Fruit fly (Drosophila melanogaster) whole organism, prepupa: ENCODE results near the gene Tango9.

Experiments
- Blimp-1 ChIP-seq: fragments of 200-800 bp; sonication (Bioruptor generic); optimal IDR thresholded peaks from 3 replicates; lab custom pipeline; 2017; ENCODE audit warnings: missing biosample characterization, missing genetic modification characterization, mild to moderate bottlenecking, moderate library complexity, missing genetic modification reagents
- CG10631 ChIP-seq: fragments of 200-800 bp; sonication (Bioruptor generic); optimal IDR thresholded peaks from 2 replicates; lab custom pipeline; 2016; ENCODE audit warnings: missing biosample characterization, missing genetic modification characterization
- CG10669 ChIP-seq: fragments of 200-800 bp; sonication (Bioruptor generic); optimal IDR thresholded peaks from 3 replicates; lab custom pipeline; 2018; ENCODE audit warnings: missing biosample characterization, mild to moderate bottlenecking, missing genetic modification characterization, moderate library complexity
- CG11294 ChIP-seq: fragments of 200-800 bp; sonication (Bioruptor generic); IDR thresholded peaks from 2 replicates; pipeline ENCODE4 v1.3.6; 2022; ENCODE audit warnings: missing biosample characterization, missing genetic modification characterization
- CG11902 ChIP-seq: fragments of 200-800 bp; sonication (Bioruptor generic); optimal IDR thresholded peaks from 3 replicates; lab custom pipeline; 2016; ENCODE audit warnings: missing biosample characterization, missing genetic modification characterization
- CG15336 ChIP-seq: fragments of 200-800 bp; sonication (Bioruptor generic); IDR thresholded peaks from 2 replicates; pipeline ENCODE4 v1.3.6; 2022; ENCODE audit warnings: missing biosample characterization, missing genetic modification characterization
- CG3032 ChIP-seq: fragments of 200-800 bp; optimal IDR thresholded peaks from 2 replicates; lab custom pipeline; 2019; ENCODE audit warnings: missing biosample characterization, mild to moderate bottlenecking, missing genetic modification characterization, moderate library complexity
- CG32006 ChIP-seq: fragments of 200-800 bp; sonication (Bioruptor generic); optimal IDR thresholded peaks from 3 replicates; lab custom pipeline; 2017; ENCODE audit warnings: missing biosample characterization, mild to moderate bottlenecking, missing genetic modification characterization
- CG34406 ChIP-seq: fragments of 200-800 bp; sonication (Bioruptor generic); optimal IDR thresholded peaks from 3 replicates; lab custom pipeline; 2016; ENCODE audit warnings: missing biosample characterization, missing genetic modification characterization
- CG3919 ChIP-seq: fragments of 200-800 bp; sonication (Bioruptor generic); optimal IDR thresholded peaks from 3 replicates; lab custom pipeline; 2016; ENCODE audit warnings: missing biosample characterization, missing genetic modification characterization
- CG6163 ChIP-seq: fragments of 200-800 bp; sonication (Bioruptor generic); IDR thresholded peaks from 3 replicates; pipeline ENCODE4 v1.3.6; 2022; ENCODE audit warnings: missing biosample characterization, missing genetic modification characterization
- CG6276 ChIP-seq: fragments of 200-800 bp; sonication (Bioruptor generic); optimal IDR thresholded peaks from 2 replicates; lab custom pipeline; 2017; ENCODE audit warnings: missing biosample characterization, mild to moderate bottlenecking, missing genetic modification characterization
- CG6792 ChIP-seq: fragments of 200-800 bp; sonication (Bioruptor generic); optimal IDR thresholded peaks from 3 replicates; lab custom pipeline; 2016; ENCODE audit warnings: missing biosample characterization, missing genetic modification characterization
- CG6854 ChIP-seq: fragments of 200-800 bp; sonication (Bioruptor generic); optimal IDR thresholded peaks from 2 replicates; lab custom pipeline; 2017; ENCODE audit warnings: missing biosample characterization, mild to moderate bottlenecking, missing genetic modification characterization
- CG7368 ChIP-seq: fragments of 200-800 bp; sonication (Bioruptor generic); optimal IDR thresholded peaks from 3 replicates; lab custom pipeline; 2016; ENCODE audit warnings: missing biosample characterization, missing genetic modification characterization
- CG8119 ChIP-seq: fragments of 200-800 bp; sonication (Bioruptor generic); IDR thresholded peaks from 3 replicates; pipeline ENCODE4 v1.3.6; 2022; ENCODE audit warnings: missing biosample characterization, missing genetic modification characterization
- CG8319 ChIP-seq: fragments of 200-800 bp; sonication (Bioruptor generic); optimal IDR thresholded peaks from 3 replicates; lab custom pipeline; 2016; ENCODE audit warnings: missing biosample characterization, missing genetic modification characterization
- CG8632 ChIP-seq: fragments of 200-800 bp; sonication (Bioruptor generic); optimal IDR thresholded peaks from 3 replicates; lab custom pipeline; 2016; ENCODE audit warnings: missing biosample characterization, missing genetic modification characterization
- Eip75B ChIP-seq: fragments of 200-800 bp; sonication (Bioruptor generic); optimal IDR thresholded peaks from 3 replicates; lab custom pipeline; 2016; ENCODE audit warnings: missing biosample characterization, missing genetic modification characterization
- Ets21C ChIP-seq: fragments of 200-800 bp; sonication (Bioruptor generic); optimal IDR thresholded peaks from 3 replicates; lab custom pipeline; 2016; ENCODE audit warnings: missing biosample characterization, missing genetic modification characterization
- Gug ChIP-seq: fragments of 200-800 bp; sonication (Bioruptor generic); IDR thresholded peaks from 2 replicates; pipeline ENCODE4 v1.3.6; 2022; ENCODE audit warnings: missing biosample characterization, missing genetic modification characterization
- Hr38 ChIP-seq: sonication (Bioruptor generic); optimal IDR thresholded peaks from 2 replicates; lab custom pipeline; 2016; ENCODE audit warnings: missing biosample characterization, missing genetic modification characterization
- Hr39 ChIP-seq: fragments of 200-800 bp; sonication (Bioruptor generic); optimal IDR thresholded peaks from 2 replicates; lab custom pipeline; 2016; ENCODE audit warnings: missing biosample characterization, missing genetic modification characterization
- Lpt ChIP-seq: fragments of 200-800 bp; sonication (Bioruptor generic); optimal IDR thresholded peaks from 3 replicates; lab custom pipeline; 2016; ENCODE audit warnings: missing biosample characterization, missing genetic modification characterization
- Met ChIP-seq: fragments of 200-800 bp; sonication (Bioruptor generic); optimal IDR thresholded peaks from 3 replicates; lab custom pipeline; 2016; ENCODE audit warnings: missing biosample characterization, missing genetic modification characterization
- OdsH ChIP-seq: fragments of 200-800 bp; sonication (Bioruptor generic); optimal IDR thresholded peaks from 3 replicates; lab custom pipeline; 2016; ENCODE audit warnings: missing biosample characterization, missing genetic modification characterization
- Smox ChIP-seq: fragments of 200-800 bp; sonication (Bioruptor generic); optimal IDR thresholded peaks from 3 replicates; lab custom pipeline; 2016; ENCODE audit warnings: missing biosample characterization, missing genetic modification characterization
- Sox15 ChIP-seq: fragments of 200-800 bp; sonication (Bioruptor generic); optimal IDR thresholded peaks from 3 replicates; lab custom pipeline; 2016; ENCODE audit warnings: missing biosample characterization, missing genetic modification characterization
- achi ChIP-seq: fragments of 200-800 bp; sonication (Bioruptor generic); optimal IDR thresholded peaks from 3 replicates; lab custom pipeline; 2016; ENCODE audit warnings: missing biosample characterization, missing genetic modification characterization
- cyc ChIP-seq: fragments of 200-800 bp; sonication (Bioruptor generic); optimal IDR thresholded peaks from 3 replicates; lab custom pipeline; 2016; ENCODE audit warnings: missing biosample characterization, missing genetic modification characterization
- esn ChIP-seq: fragments of 200-800 bp; sonication (Bioruptor generic); optimal IDR thresholded peaks from 2 replicates; lab custom pipeline; 2016; ENCODE audit warnings: missing biosample characterization, mild to moderate bottlenecking, missing genetic modification characterization, moderate library complexity
- fd59A ChIP-seq: fragments of 200-800 bp; sonication (Bioruptor generic); optimal IDR thresholded peaks from 2 replicates; lab custom pipeline; 2017; ENCODE audit warnings: missing biosample characterization, mild to moderate bottlenecking, missing genetic modification characterization, missing genetic modification reagents
- fd85E ChIP-seq: fragments of 200-800 bp; sonication (Bioruptor generic); optimal IDR thresholded peaks from 3 replicates; lab custom pipeline; 2016; ENCODE audit warnings: missing biosample characterization, missing genetic modification characterization
- fkh ChIP-seq: fragments of 200-800 bp; sonication (Bioruptor generic); optimal IDR thresholded peaks from 3 replicates; lab custom pipeline; 2017; ENCODE audit warnings: missing biosample characterization, mild to moderate bottlenecking, missing genetic modification characterization, moderate library complexity
- lz ChIP-seq: fragments of 200-800 bp; sonication (Bioruptor generic); optimal IDR thresholded peaks from 3 replicates; lab custom pipeline; 2016; ENCODE audit warnings: missing biosample characterization, missing genetic modification characterization
- net ChIP-seq: fragments of 200-800 bp; sonication (Bioruptor generic); optimal IDR thresholded peaks from 3 replicates; lab custom pipeline; 2016; ENCODE audit warnings: missing biosample characterization, missing genetic modification characterization
- pdm3 ChIP-seq: fragments of 200-800 bp; sonication (Bioruptor generic); optimal IDR thresholded peaks from 3 replicates; lab custom pipeline; 2016; ENCODE audit warnings: missing biosample characterization, missing genetic modification characterization
- spab ChIP-seq: fragments of 200-800 bp; sonication (Bioruptor generic); optimal IDR thresholded peaks from 2 replicates; lab custom pipeline; 2017; ENCODE audit warnings: missing biosample characterization, mild to moderate bottlenecking, missing genetic modification characterization, missing genetic modification reagents
- topi ChIP-seq: fragments of 200-800 bp; sonication (Bioruptor generic); optimal IDR thresholded peaks from 3 replicates; lab custom pipeline; 2016; ENCODE audit warnings: missing biosample characterization, missing genetic modification characterization
- vri ChIP-seq: fragments of 200-800 bp; sonication (Bioruptor generic); optimal IDR thresholded peaks from 3 replicates; lab custom pipeline; 2016; ENCODE audit warnings: missing biosample characterization, mild to moderate bottlenecking, missing genetic modification characterization

Gene Tango9

DNA sequence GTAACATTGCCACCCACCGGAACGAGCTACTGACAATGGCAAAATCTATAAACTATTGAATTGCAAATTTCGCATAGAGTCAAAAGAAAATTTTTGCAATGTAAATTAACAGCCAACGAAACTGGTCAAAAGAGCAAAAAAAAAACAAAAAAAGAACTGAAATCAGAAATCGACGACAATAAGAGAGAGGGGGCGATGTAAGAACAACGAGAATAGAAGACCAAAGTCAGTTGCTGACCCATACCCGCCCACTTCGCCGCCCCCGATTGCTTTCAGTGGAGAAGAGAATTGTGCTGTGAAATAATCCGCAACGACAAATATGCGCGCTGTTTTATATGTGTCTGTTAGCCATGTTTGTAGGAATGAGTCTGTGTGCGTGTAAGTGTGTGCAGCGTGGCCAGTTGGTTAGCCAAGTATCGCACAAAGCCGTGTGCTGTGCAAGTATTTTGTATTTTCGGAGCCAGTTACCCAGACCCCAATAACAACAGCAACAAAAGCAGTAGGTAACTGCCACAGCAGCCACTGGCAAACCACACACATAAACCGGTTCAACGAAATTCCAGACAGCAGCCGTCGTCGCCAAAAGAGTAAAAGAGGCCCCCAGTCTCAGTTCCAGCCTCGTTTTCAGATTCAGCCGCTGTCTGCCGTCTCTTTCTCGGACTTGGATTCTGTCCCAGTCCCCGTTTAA is 37.1 kb downstream of the Tango9 start (continued):
- TF ChIP-seq fkh (GFP tag; lab: Kevin White, UChicago) = no peak
- TF ChIP-seq CG32006 (GFP tag; lab: Kevin White, UChicago) = peak; percentile 60
- no peak for TF ChIP-seq Sox15 (GFP tag; lab: Kevin White, UChicago)
- TF ChIP-seq Met (GFP tag; lab: Kevin White, UChicago) = peak; percentile 65
- peak; percentile 32 for TF ChIP-seq CG34406 (GFP tag; lab: Kevin White, UChicago)
- TF ChIP-seq Lpt (GFP tag; lab: Kevin White, UChicago) = peak; percentile 45
- TF ChIP-seq pdm3 = peak; percentile 36
- peak; percentile 21 for TF ChIP-seq vri (GFP tag; lab: Kevin White, UChicago)
- peak; percentile 48 for TF ChIP-seq topi (GFP tag; lab: Kevin White, UChicago)
- peak; percentile 70 for TF ChIP-seq CG3919
- no peak for TF ChIP-seq fd59A (GFP tag; lab: Kevin White, UChicago)
- TF ChIP-seq CG6276 (GFP tag; lab: Kevin White, UChicago) = peak; percentile 66
- peak; percentile 43 for TF ChIP-seq Hr39 (GFP tag; lab: Kevin White, UChicago)
- TF ChIP-seq cyc (GFP tag; lab: Kevin White, UChicago) = peak; percentile 64
- TF ChIP-seq CG8119 (GFP tag; lab: Robert Waterston, UW) = peak; percentile 68
- TF ChIP-seq Gug (GFP tag; lab: Robert Waterston, UW) = peak; percentile 55; the same call in 1 of the 2 replicates
- peak; percentile 38 for TF ChIP-seq CG6792 (GFP tag; lab: Kevin White, UChicago)
- peak; percentile 30 for TF ChIP-seq spab (GFP tag; lab: Kevin White, UChicago)
- TF ChIP-seq achi (GFP tag; lab: Kevin White, UChicago) = peak; percentile 51
- TF ChIP-seq Hr38 (GFP tag; lab: Kevin White, UChicago) = no peak
- peak; percentile 11 for TF ChIP-seq CG8319 (GFP tag; lab: Kevin White, UChicago)
- peak; percentile 35; the same call in 1 of the 2 replicates for TF ChIP-seq CG11294 (GFP tag; lab: Robert Waterston, UW)
- peak; percentile 48 for TF ChIP-seq lz (GFP tag; lab: Kevin White, UChicago)
- TF ChIP-seq Smox (GFP tag; lab: Kevin White, UChicago) = peak; percentile 32
- TF ChIP-seq CG15336 (GFP tag; lab: Robert Waterston, UW) = peak; percentile 57
- TF ChIP-seq CG10669 (GFP tag; lab: Kevin White, UChicago) = peak; percentile 38
- no peak for TF ChIP-seq Blimp-1 (GFP tag; lab: Kevin White, UChicago)
- peak; percentile 34 for TF ChIP-seq CG3032 (tag; lab: Kevin White, UChicago)
- TF ChIP-seq CG8632 = peak; percentile 47
- TF ChIP-seq Ets21C (GFP tag; lab: Kevin White, UChicago) = no peak
- TF ChIP-seq esn (GFP tag; lab: Kevin White, UChicago) = peak; percentile 56
- peak; percentile 65 for TF ChIP-seq CG6854 (GFP tag; lab: Kevin White, UChicago)
- TF ChIP-seq CG11902 = peak; percentile 35
- peak; percentile 45 for TF ChIP-seq Eip75B (GFP tag; lab: Kevin White, UChicago)
- peak; percentile 1 for TF ChIP-seq fd85E (GFP tag; lab: Kevin White, UChicago)

DNA sequence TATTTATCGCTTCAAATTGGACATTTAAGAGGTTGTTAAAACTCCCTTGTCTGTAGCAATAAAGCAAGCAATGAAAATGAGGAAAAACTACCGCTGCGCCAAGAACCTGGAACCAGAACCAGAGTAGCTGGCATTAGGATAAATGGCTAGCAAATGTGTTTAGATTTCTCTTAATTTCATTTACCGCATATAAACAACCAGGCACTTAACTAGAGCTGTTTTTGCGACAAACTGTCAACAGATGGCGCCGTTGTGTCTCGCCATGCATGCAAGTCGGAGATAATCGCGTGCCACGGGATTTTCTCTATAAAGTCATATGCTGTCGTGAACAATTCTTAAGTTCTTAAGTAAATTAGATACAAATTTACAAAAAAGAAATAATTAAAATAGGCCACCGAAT is 40.8 kb downstream of the Tango9 start:
- TF ChIP-seq CG8119 (GFP tag; lab: Robert Waterston, UW) = no peak
- peak; percentile 12 for TF ChIP-seq net (GFP tag; lab: Kevin White, UChicago)
- TF ChIP-seq, all 60 proteins: peak for 1

DNA sequence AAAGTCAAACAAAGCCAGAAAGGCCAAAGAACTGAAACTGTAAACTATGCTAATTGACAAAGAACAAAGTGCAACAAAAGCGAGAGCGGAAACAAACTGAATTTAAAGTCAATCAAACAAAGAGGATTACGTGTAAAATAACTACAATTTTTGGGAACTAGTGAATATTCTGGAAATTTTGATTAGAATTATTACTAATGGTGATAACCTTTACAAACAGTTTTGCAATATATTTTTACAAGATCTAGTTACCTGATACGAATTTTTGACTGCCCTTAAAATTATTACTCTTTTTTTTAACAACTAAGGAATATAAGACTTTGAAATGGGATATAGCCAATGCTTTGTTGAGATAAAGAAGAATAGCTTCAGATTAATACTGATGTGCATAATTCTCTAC is 43.7 kb downstream of the Tango9 start, which contains the start of gene CG14731:
Gene CG14731, plus strand, starts transcription at position 301 of the 400 bp plus-strand sequence.
- no peak for TF ChIP-seq Eip75B (GFP tag; lab: Kevin White, UChicago)
- no peak for TF ChIP-seq CG15336 (GFP tag; lab: Robert Waterston, UW)
- TF ChIP-seq CG10631 = no peak
- TF ChIP-seq CG8319 (GFP tag; lab: Kevin White, UChicago) = no peak
- no peak for TF ChIP-seq Hr38 (GFP tag; lab: Kevin White, UChicago)
- no peak for TF ChIP-seq CG11902
- no peak for TF ChIP-seq CG6163 (GFP tag; lab: Robert Waterston, UW)
- TF ChIP-seq esn (GFP tag; lab: Kevin White, UChicago) = no peak
- TF ChIP-seq CG6854 (GFP tag; lab: Kevin White, UChicago) = no peak
- TF ChIP-seq OdsH (GFP tag; lab: Kevin White, UChicago) = no peak
- TF ChIP-seq CG7368 (GFP tag; lab: Kevin White, UChicago) = no peak
